Fruit fly (Drosophila melanogaster) whole organism, prepupa: ENCODE results near the gene Rala.

Source experiments
- Blimp-1 ChIP-seq: fragments of 200-800 bp; sonication (Bioruptor generic); optimal IDR thresholded peaks from 3 replicates; lab custom pipeline; 2017; ENCODE audit warnings: missing biosample characterization, missing genetic modification characterization, mild to moderate bottlenecking, moderate library complexity, missing genetic modification reagents
- CG10631 ChIP-seq: fragments of 200-800 bp; sonication (Bioruptor generic); optimal IDR thresholded peaks from 2 replicates; lab custom pipeline; 2016; ENCODE audit warnings: missing biosample characterization, missing genetic modification characterization
- CG10669 ChIP-seq: fragments of 200-800 bp; sonication (Bioruptor generic); optimal IDR thresholded peaks from 3 replicates; lab custom pipeline; 2018; ENCODE audit warnings: missing biosample characterization, mild to moderate bottlenecking, missing genetic modification characterization, moderate library complexity
- CG15336 ChIP-seq: fragments of 200-800 bp; sonication (Bioruptor generic); IDR thresholded peaks from 2 replicates; pipeline ENCODE4 v1.3.6; 2022; ENCODE audit warnings: missing biosample characterization, missing genetic modification characterization
- CG1621 ChIP-seq: fragments of 200-800 bp; sonication (Bioruptor generic); optimal IDR thresholded peaks from 3 replicates; lab custom pipeline; 2018; ENCODE audit warnings: missing biosample characterization, mild to moderate bottlenecking, missing genetic modification characterization
- CG16779 ChIP-seq: fragments of 200-800 bp; sonication (Bioruptor generic); optimal IDR thresholded peaks from 3 replicates; lab custom pipeline; 2017; ENCODE audit warnings: missing biosample characterization, mild to moderate bottlenecking, missing genetic modification characterization
- CG3919 ChIP-seq: fragments of 200-800 bp; sonication (Bioruptor generic); optimal IDR thresholded peaks from 3 replicates; lab custom pipeline; 2016; ENCODE audit warnings: missing biosample characterization, missing genetic modification characterization
- CG4318 ChIP-seq: fragments of 200-800 bp; sonication (Bioruptor generic); optimal IDR thresholded peaks from 3 replicates; lab custom pipeline; 2017; ENCODE audit warnings: missing biosample characterization, mild to moderate bottlenecking, missing genetic modification characterization
- CG6163 ChIP-seq: fragments of 200-800 bp; sonication (Bioruptor generic); IDR thresholded peaks from 3 replicates; pipeline ENCODE4 v1.3.6; 2022; ENCODE audit warnings: missing biosample characterization, missing genetic modification characterization
- CG6808 ChIP-seq: fragments of 200-800 bp; sonication (Bioruptor generic); optimal IDR thresholded peaks from 3 replicates; lab custom pipeline; 2017; ENCODE audit warnings: missing biosample characterization, missing genetic modification characterization, mild to moderate bottlenecking, moderate library complexity, missing genetic modification reagents
- CG6854 ChIP-seq: fragments of 200-800 bp; sonication (Bioruptor generic); optimal IDR thresholded peaks from 2 replicates; lab custom pipeline; 2017; ENCODE audit warnings: missing biosample characterization, mild to moderate bottlenecking, missing genetic modification characterization
- CG7368 ChIP-seq: fragments of 200-800 bp; sonication (Bioruptor generic); optimal IDR thresholded peaks from 3 replicates; lab custom pipeline; 2016; ENCODE audit warnings: missing biosample characterization, missing genetic modification characterization
- CG8119 ChIP-seq: fragments of 200-800 bp; sonication (Bioruptor generic); IDR thresholded peaks from 3 replicates; pipeline ENCODE4 v1.3.6; 2022; ENCODE audit warnings: missing biosample characterization, missing genetic modification characterization
- CG8319 ChIP-seq: fragments of 200-800 bp; sonication (Bioruptor generic); optimal IDR thresholded peaks from 3 replicates; lab custom pipeline; 2016; ENCODE audit warnings: missing biosample characterization, missing genetic modification characterization
- CG8632 ChIP-seq: fragments of 200-800 bp; sonication (Bioruptor generic); optimal IDR thresholded peaks from 3 replicates; lab custom pipeline; 2016; ENCODE audit warnings: missing biosample characterization, missing genetic modification characterization
- Eip93F ChIP-seq: fragments of 200-800 bp; sonication (Bioruptor generic); optimal IDR thresholded peaks from 2 replicates; lab custom pipeline; 2016; ENCODE audit warnings: missing biosample characterization, mild to moderate bottlenecking, missing genetic modification characterization
- Ets21C ChIP-seq: fragments of 200-800 bp; sonication (Bioruptor generic); optimal IDR thresholded peaks from 3 replicates; lab custom pipeline; 2016; ENCODE audit warnings: missing biosample characterization, missing genetic modification characterization
- Ets96B ChIP-seq: fragments of 200-800 bp; optimal IDR thresholded peaks from 2 replicates; lab custom pipeline; 2019; ENCODE audit warnings: missing biosample characterization, mild to moderate bottlenecking, missing genetic modification characterization, moderate library complexity
- Gug ChIP-seq: fragments of 200-800 bp; sonication (Bioruptor generic); IDR thresholded peaks from 2 replicates; pipeline ENCODE4 v1.3.6; 2022; ENCODE audit warnings: missing biosample characterization, missing genetic modification characterization
- Hr38 ChIP-seq: sonication (Bioruptor generic); optimal IDR thresholded peaks from 2 replicates; lab custom pipeline; 2016; ENCODE audit warnings: missing biosample characterization, missing genetic modification characterization
- Hr4 ChIP-seq: fragments of 200-800 bp; sonication (Bioruptor generic); optimal IDR thresholded peaks from 3 replicates; lab custom pipeline; 2016; ENCODE audit warnings: missing biosample characterization, missing genetic modification characterization
- Lpt ChIP-seq: fragments of 200-800 bp; sonication (Bioruptor generic); optimal IDR thresholded peaks from 3 replicates; lab custom pipeline; 2016; ENCODE audit warnings: missing biosample characterization, missing genetic modification characterization
- Met ChIP-seq: fragments of 200-800 bp; sonication (Bioruptor generic); optimal IDR thresholded peaks from 3 replicates; lab custom pipeline; 2016; ENCODE audit warnings: missing biosample characterization, missing genetic modification characterization
- OdsH ChIP-seq: fragments of 200-800 bp; sonication (Bioruptor generic); optimal IDR thresholded peaks from 3 replicates; lab custom pipeline; 2016; ENCODE audit warnings: missing biosample characterization, missing genetic modification characterization
- Smox ChIP-seq: fragments of 200-800 bp; sonication (Bioruptor generic); optimal IDR thresholded peaks from 3 replicates; lab custom pipeline; 2016; ENCODE audit warnings: missing biosample characterization, missing genetic modification characterization
- Sox102F ChIP-seq: fragments of 200-800 bp; sonication (Bioruptor generic); optimal IDR thresholded peaks from 2 replicates; lab custom pipeline; 2016; ENCODE audit warnings: missing biosample characterization, mild to moderate bottlenecking, missing genetic modification characterization
- Sox14 ChIP-seq: fragments of 200-800 bp; sonication (Bioruptor generic); optimal IDR thresholded peaks from 3 replicates; lab custom pipeline; 2016; ENCODE audit warnings: missing biosample characterization, missing genetic modification characterization
- Sox15 ChIP-seq: fragments of 200-800 bp; sonication (Bioruptor generic); optimal IDR thresholded peaks from 3 replicates; lab custom pipeline; 2016; ENCODE audit warnings: missing biosample characterization, missing genetic modification characterization
- achi ChIP-seq: fragments of 200-800 bp; sonication (Bioruptor generic); optimal IDR thresholded peaks from 3 replicates; lab custom pipeline; 2016; ENCODE audit warnings: missing biosample characterization, missing genetic modification characterization
- dsx ChIP-seq: fragments of 200-800 bp; optimal IDR thresholded peaks from 3 replicates; lab custom pipeline; 2019; ENCODE audit warnings: missing biosample characterization, mild to moderate bottlenecking, missing genetic modification characterization, moderate library complexity; ENCODE audit not compliant: poor library complexity, severe bottlenecking
- eg ChIP-seq: fragments of 200-800 bp; sonication (Bioruptor generic); IDR thresholded peaks from 3 replicates; pipeline ENCODE4 v1.3.6; 2022; ENCODE audit warnings: missing biosample characterization, missing genetic modification characterization
- esn ChIP-seq: fragments of 200-800 bp; sonication (Bioruptor generic); optimal IDR thresholded peaks from 2 replicates; lab custom pipeline; 2016; ENCODE audit warnings: missing biosample characterization, mild to moderate bottlenecking, missing genetic modification characterization, moderate library complexity
- fd59A ChIP-seq: fragments of 200-800 bp; sonication (Bioruptor generic); optimal IDR thresholded peaks from 2 replicates; lab custom pipeline; 2017; ENCODE audit warnings: missing biosample characterization, mild to moderate bottlenecking, missing genetic modification characterization, missing genetic modification reagents
- fkh ChIP-seq: fragments of 200-800 bp; sonication (Bioruptor generic); optimal IDR thresholded peaks from 3 replicates; lab custom pipeline; 2017; ENCODE audit warnings: missing biosample characterization, mild to moderate bottlenecking, missing genetic modification characterization, moderate library complexity
- net ChIP-seq: fragments of 200-800 bp; sonication (Bioruptor generic); optimal IDR thresholded peaks from 3 replicates; lab custom pipeline; 2016; ENCODE audit warnings: missing biosample characterization, missing genetic modification characterization
- salr ChIP-seq, 2 experiments: fragments of 200-800 bp; sonication (Bioruptor generic); optimal IDR thresholded peaks; 3 replicates each; lab custom pipeline; 2016 to 2018; ENCODE audit warnings: missing biosample characterization in 2 of 2, missing genetic modification characterization in 2 of 2, mild to moderate bottlenecking in 1 of 2
- topi ChIP-seq: fragments of 200-800 bp; sonication (Bioruptor generic); optimal IDR thresholded peaks from 3 replicates; lab custom pipeline; 2016; ENCODE audit warnings: missing biosample characterization, missing genetic modification characterization
- vri ChIP-seq: fragments of 200-800 bp; sonication (Bioruptor generic); optimal IDR thresholded peaks from 3 replicates; lab custom pipeline; 2016; ENCODE audit warnings: missing biosample characterization, mild to moderate bottlenecking, missing genetic modification characterization

Gene Rala

DNA sequence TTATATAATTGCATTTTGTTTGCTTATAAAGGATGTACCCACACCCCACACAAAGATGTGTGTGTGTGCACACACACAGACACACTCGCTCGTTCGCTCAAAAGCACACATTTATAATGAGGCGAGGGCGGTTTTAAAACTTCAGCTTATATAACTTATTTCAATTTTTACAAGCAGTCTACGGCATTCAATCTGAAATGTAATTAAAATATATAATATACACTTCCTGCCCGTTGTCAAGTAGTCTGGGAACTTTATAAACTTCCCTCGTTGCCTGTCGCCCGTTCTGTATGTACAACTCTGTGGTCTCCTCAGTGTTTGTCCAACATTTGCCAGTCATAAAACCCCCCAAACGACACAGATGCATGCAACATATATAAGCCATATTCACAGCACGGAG is 11.4 kb upstream of the Rala start (continued):
- no peak for TF ChIP-seq Gug (GFP tag; lab: Robert Waterston, UW)
- TF ChIP-seq fd59A (GFP tag; lab: Kevin White, UChicago): no peak
- TF ChIP-seq CG15336 (GFP tag; lab: Robert Waterston, UW): peak; percentile 29; the same call in 1 of the 2 replicates
- TF ChIP-seq CG8319 (GFP tag; lab: Kevin White, UChicago): no peak
- no peak for TF ChIP-seq fkh
- peak; percentile 8 for TF ChIP-seq CG10669 (GFP tag; lab: Kevin White, UChicago)
- TF ChIP-seq OdsH (GFP tag; lab: Kevin White, UChicago): no peak
- TF ChIP-seq Hr4 (GFP tag; lab: Kevin White, UChicago): peak; percentile 36
- TF ChIP-seq CG6808 (GFP tag; lab: Kevin White, UChicago): no peak
- TF ChIP-seq eg: peak; percentile 61; the same call in 2 of the 3 replicates
- no peak for TF ChIP-seq CG6854
- no peak for TF ChIP-seq esn (GFP tag; lab: Kevin White, UChicago)
- TF ChIP-seq Smox (GFP tag; lab: Kevin White, UChicago): no peak
- TF ChIP-seq Lpt: no peak
- TF ChIP-seq Ets96B: peak; percentile 28
- TF ChIP-seq Sox102F (GFP tag; lab: Kevin White, UChicago): no peak
- no peak for TF ChIP-seq CG10631
- TF ChIP-seq CG3919 (GFP tag; lab: Kevin White, UChicago): no peak
- no peak for TF ChIP-seq CG7368 (GFP tag; lab: Kevin White, UChicago)
- TF ChIP-seq Hr38 (GFP tag; lab: Kevin White, UChicago): no peak
- TF ChIP-seq CG8632 (GFP tag; lab: Kevin White, UChicago): no peak
- no peak for TF ChIP-seq net (GFP tag; lab: Kevin White, UChicago)
- peak; percentile 13 for TF ChIP-seq CG4318

DNA sequence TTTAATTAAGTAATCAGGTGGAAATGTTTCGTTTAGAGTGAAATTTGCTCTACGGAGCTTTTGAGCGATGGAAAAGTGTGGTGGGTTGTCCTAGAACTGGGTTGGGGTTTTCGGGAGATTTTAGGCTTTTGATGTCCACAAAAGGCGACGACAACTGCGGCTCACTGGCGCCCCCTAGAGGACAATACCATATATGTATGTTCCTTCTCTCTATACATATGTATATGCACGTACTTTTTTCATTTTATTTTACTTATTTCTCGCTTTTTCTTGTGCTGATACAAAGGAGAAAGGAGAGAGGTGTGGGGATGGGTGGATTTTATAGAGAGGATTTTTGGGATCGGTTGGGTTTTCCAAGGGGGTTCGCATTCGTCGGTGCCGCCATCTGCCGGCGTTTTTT is 6.5 kb upstream of the Rala start:
- TF ChIP-seq Sox14 (GFP tag; lab: Kevin White, UChicago) (no peak), esn (GFP tag; lab: Kevin White, UChicago) (no peak), CG4318 (no peak), Ets21C (GFP tag; lab: Kevin White, UChicago) (no peak), Ets96B (no peak), CG8319 (GFP tag; lab: Kevin White, UChicago) (no peak), salr (GFP tag; optimal IDR thresholded peaks at IDR 0.05; lab: Kevin White, UChicago) (no peak), CG1621 (tag; lab: Kevin White, UChicago) (no peak)

DNA sequence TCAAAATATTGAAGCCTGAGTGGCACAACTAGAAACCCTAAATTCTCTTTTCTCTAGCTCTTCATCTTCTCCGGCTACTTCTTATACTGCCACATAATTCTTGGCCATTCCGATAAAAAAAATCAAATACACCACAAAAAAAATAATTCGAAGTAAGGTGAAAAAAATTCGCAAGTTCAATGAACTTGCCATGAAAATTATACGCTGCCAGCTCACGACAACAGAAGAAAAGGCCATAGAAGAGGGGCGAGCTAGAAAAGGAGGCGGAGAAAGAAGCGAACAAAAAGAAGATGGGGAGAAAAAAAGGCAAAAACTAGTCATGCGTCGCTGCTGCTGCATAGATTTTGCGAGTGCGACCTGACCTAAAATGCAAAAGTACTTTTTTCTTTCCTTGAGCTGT is 5.6 kb upstream of the Rala start:
- TF ChIP-seq Eip93F (GFP tag; lab: Kevin White, UChicago) (no peak), CG10669 (GFP tag; lab: Kevin White, UChicago) (no peak), Blimp-1 (no peak), vri (no peak), CG16779 (tag; lab: Kevin White, UChicago) (no peak), CG6163 (GFP tag; lab: Robert Waterston, UW) (no peak), CG8119 (GFP tag; lab: Robert Waterston, UW) (no peak), net (GFP tag; lab: Kevin White, UChicago) (no peak), topi (no peak), Met (no peak), CG1621 (tag; lab: Kevin White, UChicago) (no peak), Lpt (no peak), dsx (GFP tag; lab: Kevin White, UChicago) (no peak), achi (GFP tag; lab: Kevin White, UChicago) (no peak), CG6808 (GFP tag; lab: Kevin White, UChicago) (no peak), Sox15 (GFP tag; lab: Kevin White, UChicago) (no peak), Hr4 (GFP tag; lab: Kevin White, UChicago) (no peak)
- TF ChIP-seq, all 60 proteins: peak for 0
